Fruit fly (Drosophila melanogaster) whole organism, embryonic: ENCODE data around the gene dachs.

Experiments
- Ada2b ChIP-seq: fragments of 200-800 bp; sonication (Bioruptor generic); IDR thresholded peaks from 2 replicates; pipeline ENCODE4 v1.3.6; 2022; ENCODE audit warnings: missing biosample characterization, missing genetic modification characterization
- Aef1 ChIP-seq: fragments of 200-800 bp; sonication (Bioruptor generic); IDR thresholded peaks from 3 replicates; pipeline ENCODE4 v1.3.6; 2022; ENCODE audit warnings: missing biosample characterization, missing genetic modification characterization
- CG10209 ChIP-seq: fragments of 200-800 bp; sonication (Bioruptor generic); optimal IDR thresholded peaks from 3 replicates; lab custom pipeline; 2017; ENCODE audit warnings: missing biosample characterization, mild to moderate bottlenecking, missing genetic modification characterization, missing genetic modification reagents
- CG10321 ChIP-seq: fragments of 200-800 bp; sonication (Bioruptor generic); IDR thresholded peaks from 2 replicates; pipeline ENCODE4 v1.3.6; 2022; ENCODE audit warnings: missing biosample characterization, missing genetic modification characterization
- CG11093 ChIP-seq: fragments of 200-800 bp; sonication (Bioruptor generic); IDR thresholded peaks from 3 replicates; pipeline ENCODE4 v1.3.6; 2022; ENCODE audit warnings: missing biosample characterization, missing genetic modification characterization
- CG12155 ChIP-seq: fragments of 200-800 bp; sonication (Bioruptor generic); optimal IDR thresholded peaks from 3 replicates; lab custom pipeline; 2016; ENCODE audit warnings: missing biosample characterization, missing genetic modification characterization
- CG18599 ChIP-seq: fragments of 200-800 bp; sonication (Bioruptor generic); optimal IDR thresholded peaks from 3 replicates; lab custom pipeline; 2017; ENCODE audit warnings: missing biosample characterization, missing genetic modification characterization, mild to moderate bottlenecking, moderate library complexity, missing genetic modification reagents
- CG30431 ChIP-seq: fragments of 200-800 bp; sonication (Bioruptor generic); optimal IDR thresholded peaks from 2 replicates; lab custom pipeline; 2017; ENCODE audit warnings: missing biosample characterization, missing genetic modification characterization
- CG3407 ChIP-seq: fragments of 200-800 bp; sonication (Bioruptor generic); optimal IDR thresholded peaks from 2 replicates; lab custom pipeline; 2018; ENCODE audit warnings: missing biosample characterization, mild to moderate bottlenecking, missing genetic modification characterization
- CG3838 ChIP-seq: fragments of 200-800 bp; sonication (Bioruptor generic); optimal IDR thresholded peaks from 3 replicates; lab custom pipeline; 2016; ENCODE audit warnings: missing biosample characterization, missing genetic modification characterization
- CG3995 ChIP-seq: fragments of 200-800 bp; sonication (Bioruptor generic); optimal IDR thresholded peaks from 3 replicates; lab custom pipeline; 2016; ENCODE audit warnings: missing biosample characterization, missing genetic modification characterization
- CG4617 ChIP-seq: fragments of 200-800 bp; sonication (Bioruptor generic); optimal IDR thresholded peaks from 3 replicates; lab custom pipeline; 2016; ENCODE audit warnings: missing biosample characterization, missing genetic modification characterization, borderline replicate concordance
- CG7839 ChIP-seq: fragments of 200-800 bp; sonication (Bioruptor generic); optimal IDR thresholded peaks from 3 replicates; lab custom pipeline; 2018; ENCODE audit warnings: missing biosample characterization, mild to moderate bottlenecking, missing genetic modification characterization, moderate library complexity
- CG8281 ChIP-seq: fragments of 200-800 bp; sonication (Bioruptor generic); optimal IDR thresholded peaks from 2 replicates; lab custom pipeline; 2018; ENCODE audit warnings: missing biosample characterization, mild to moderate bottlenecking, missing genetic modification characterization, moderate library complexity
- Chrac-16 ChIP-seq: fragments of 200-800 bp; sonication (Bioruptor generic); optimal IDR thresholded peaks from 3 replicates; lab custom pipeline; 2016; ENCODE audit warnings: missing biosample characterization, missing genetic modification characterization
- CkIIα-i1 ChIP-seq: fragments of 200-800 bp; sonication (Bioruptor generic); IDR thresholded peaks from 2 replicates; pipeline ENCODE4 v1.3.6; 2022; ENCODE audit warnings: missing biosample characterization, missing genetic modification characterization
- D19B ChIP-seq: fragments of 200-800 bp; sonication (Bioruptor generic); optimal IDR thresholded peaks from 2 replicates; lab custom pipeline; 2017; ENCODE audit warnings: missing biosample characterization, mild to moderate bottlenecking, missing genetic modification characterization
- Dip2 ChIP-seq: fragments of 200-800 bp; sonication (Bioruptor generic); IDR thresholded peaks from 2 replicates; pipeline ENCODE4 v1.3.6; 2022; ENCODE audit warnings: missing biosample characterization, missing genetic modification characterization
- Dref ChIP-seq: fragments of 200-800 bp; sonication (Bioruptor generic); IDR thresholded peaks from 2 replicates; pipeline ENCODE4 v1.3.6; 2022; ENCODE audit warnings: missing biosample characterization, missing genetic modification characterization
- E2f2 ChIP-seq: fragments of 200-800 bp; sonication (Bioruptor generic); IDR thresholded peaks from 2 replicates; pipeline ENCODE4 v1.3.6; 2022; ENCODE audit warnings: missing biosample characterization, missing genetic modification characterization
- Eip74EF ChIP-seq, 2 experiments: fragments of 200-800 bp in 1 of 2; fragments of >200 bp in 1 of 2; sonication (Bioruptor generic) in 1 of 2; optimal IDR thresholded peaks; 2 replicates each; lab custom pipeline; 2017 to 2019; ENCODE audit warnings: missing biosample characterization in 2 of 2, missing genetic modification characterization in 2 of 2, mild to moderate bottlenecking in 1 of 2, moderate library complexity in 1 of 2
- Ets65A ChIP-seq: fragments of 200-800 bp; sonication (Bioruptor generic); peaks from one replicate; lab custom pipeline; 2016; ENCODE audit warnings: missing biosample characterization, missing genetic modification characterization
- Fer3 ChIP-seq: fragments of 200-800 bp; sonication (Bioruptor generic); optimal IDR thresholded peaks from 2 replicates; lab custom pipeline; 2018; ENCODE audit warnings: missing biosample characterization, mild to moderate bottlenecking, missing genetic modification characterization, moderate library complexity
- Gug ChIP-seq: fragments of 200-800 bp; sonication (Bioruptor generic); IDR thresholded peaks from 4 replicates; pipeline ENCODE4 v1.3.6; 2022; ENCODE audit warnings: missing biosample characterization, missing genetic modification characterization
- HmgD ChIP-seq: fragments of 200-800 bp; sonication (Bioruptor generic); optimal IDR thresholded peaks from 3 replicates; lab custom pipeline; 2016; ENCODE audit warnings: missing biosample characterization, missing genetic modification characterization
- Hr51 ChIP-seq, 2 experiments: fragments of 200-800 bp; sonication (Bioruptor generic); optimal IDR thresholded peaks; 2 replicates in 1 of 2; 3 replicates in 1 of 2; lab custom pipeline; 2016 to 2018; ENCODE audit warnings: missing biosample characterization in 2 of 2, missing genetic modification characterization in 2 of 2, mild to moderate bottlenecking in 1 of 2, moderate library complexity in 1 of 2
- Med ChIP-seq: fragments of 200-800 bp; sonication (Bioruptor generic); peaks from one replicate; lab custom pipeline; 2016; ENCODE audit warnings: missing biosample characterization, missing genetic modification characterization, mild to moderate bottlenecking, inconsistent platforms, moderate library complexity
- NC2α ChIP-seq: fragments of 200-800 bp; sonication (Bioruptor generic); optimal IDR thresholded peaks from 2 replicates; lab custom pipeline; 2016; ENCODE audit warnings: missing biosample characterization, missing genetic modification characterization
- Poxn ChIP-seq: fragments of 200-800 bp; sonication (Bioruptor generic); IDR thresholded peaks from 2 replicates; pipeline ENCODE4 v1.3.6; 2022; ENCODE audit warnings: missing biosample characterization, missing genetic modification characterization
- Stat92E ChIP-seq, 3 experiments: fragments of >200 bp in 2 of 3; fragments of 200-800 bp in 1 of 3; sonication (Bioruptor generic) in 1 of 3; optimal IDR thresholded peaks; 2 replicates each; lab custom pipeline; 2017 to 2019; ENCODE audit warnings: missing biosample characterization in 3 of 3, missing genetic modification characterization in 3 of 3, mild to moderate bottlenecking in 1 of 3, moderate library complexity in 1 of 3
- Tbp ChIP-seq: fragments of >200 bp; optimal IDR thresholded peaks from 2 replicates; lab custom pipeline; 2018; ENCODE audit warnings: missing biosample characterization, missing genetic modification characterization
- cas ChIP-seq: fragments of 200-800 bp; sonication (Bioruptor generic); IDR thresholded peaks from 2 replicates; pipeline ENCODE4 v1.3.6; 2022; ENCODE audit warnings: missing biosample characterization, missing genetic modification characterization
- corto ChIP-seq: fragments of 200-800 bp; sonication (Bioruptor generic); optimal IDR thresholded peaks from 2 replicates; lab custom pipeline; 2016; ENCODE audit warnings: missing biosample characterization, mild to moderate bottlenecking, missing genetic modification characterization, moderate library complexity
- cwo ChIP-seq: fragments of 200-800 bp; sonication (Bioruptor generic); optimal IDR thresholded peaks from 3 replicates; lab custom pipeline; 2017; ENCODE audit warnings: missing biosample characterization, missing genetic modification characterization, mild to moderate bottlenecking, moderate library complexity, missing genetic modification reagents
- disco-r ChIP-seq: fragments of 200-800 bp; sonication (Bioruptor generic); optimal IDR thresholded peaks from 2 replicates; lab custom pipeline; 2016; ENCODE audit warnings: missing biosample characterization, missing genetic modification characterization
- eve ChIP-seq, 2 experiments: fragments of >200 bp; optimal IDR thresholded peaks; 2 replicates each; lab custom pipeline; 2017; ENCODE audit warnings: missing biosample characterization in 2 of 2, missing genetic modification characterization in 2 of 2
- eyg ChIP-seq: fragments of 200-800 bp; sonication (Bioruptor generic); optimal IDR thresholded peaks from 3 replicates; lab custom pipeline; 2016; ENCODE audit warnings: missing biosample characterization, missing genetic modification characterization
- fu2 ChIP-seq: fragments of 200-800 bp; sonication (Bioruptor generic); optimal IDR thresholded peaks from 2 replicates; lab custom pipeline; 2016; ENCODE audit warnings: missing biosample characterization, missing genetic modification characterization
- gem ChIP-seq: fragments of 200-800 bp; sonication (Bioruptor generic); optimal IDR thresholded peaks from 2 replicates; lab custom pipeline; 2019; ENCODE audit warnings: missing biosample characterization, mild to moderate bottlenecking, missing genetic modification characterization, moderate library complexity
- gro ChIP-seq: fragments of 200-800 bp; sonication (Bioruptor generic); optimal IDR thresholded peaks from 2 replicates; lab custom pipeline; 2016; ENCODE audit warnings: missing biosample characterization, missing genetic modification characterization
- gt ChIP-seq: fragments of 200-800 bp; sonication (Bioruptor generic); IDR thresholded peaks from 2 replicates; pipeline ENCODE4 v1.3.6; 2022; ENCODE audit warnings: missing biosample characterization, missing genetic modification characterization
- lmd ChIP-seq: fragments of 200-800 bp; sonication (Bioruptor generic); IDR thresholded peaks from 2 replicates; pipeline ENCODE4 v1.3.6; 2022; ENCODE audit warnings: missing biosample characterization, missing genetic modification characterization
- nerfin-1 ChIP-seq: fragments of 200-800 bp; sonication (Bioruptor generic); optimal IDR thresholded peaks from 3 replicates; lab custom pipeline; 2019; ENCODE audit warnings: missing biosample characterization, mild to moderate bottlenecking, missing genetic modification characterization, moderate library complexity
- nmo ChIP-seq: fragments of 200-800 bp; sonication (Bioruptor generic); optimal IDR thresholded peaks from 2 replicates; lab custom pipeline; 2018; ENCODE audit warnings: missing biosample characterization, mild to moderate bottlenecking, missing genetic modification characterization, moderate library complexity
- prd ChIP-seq, 3 experiments: fragments of >200 bp in 2 of 3; fragments of 200-800 bp in 1 of 3; sonication (Bioruptor generic) in 1 of 3; optimal IDR thresholded peaks in 2 of 3; IDR thresholded peaks in 1 of 3; 2 replicates in 2 of 3; 3 replicates in 1 of 3; pipeline versions ENCODE4 v1.3.6 to Lab custom; 2017 to 2022; ENCODE audit warnings: missing biosample characterization in 1 of 3, missing genetic modification characterization in 1 of 3
- rib ChIP-seq: fragments of 200-800 bp; sonication (Bioruptor generic); IDR thresholded peaks from 2 replicates; pipeline ENCODE4 v1.3.6; 2022; ENCODE audit warnings: missing biosample characterization, missing genetic modification characterization
- sim ChIP-seq: fragments of 200-800 bp; sonication (Bioruptor generic); IDR thresholded peaks from 2 replicates; pipeline ENCODE4 v1.3.6; 2022; ENCODE audit warnings: missing biosample characterization, missing genetic modification characterization
- tin ChIP-seq: fragments of 200-800 bp; sonication (Bioruptor generic); optimal IDR thresholded peaks from 3 replicates; lab custom pipeline; 2016; ENCODE audit warnings: missing biosample characterization, missing genetic modification characterization
- vnd ChIP-seq: fragments of 200-800 bp; sonication (Bioruptor generic); IDR thresholded peaks from 3 replicates; pipeline ENCODE4 v1.3.6; 2022; ENCODE audit warnings: missing biosample characterization, missing genetic modification characterization; ENCODE audit not compliant: partially characterized antibody
- zen2 ChIP-seq: fragments of 200-800 bp; sonication (Bioruptor generic); IDR thresholded peaks from 3 replicates; pipeline ENCODE4 v1.3.6; 2022; ENCODE audit warnings: missing biosample characterization, missing genetic modification characterization; ENCODE audit not compliant: partially characterized antibody
- zfh2 ChIP-seq: fragments of 200-800 bp; sonication (Bioruptor generic); optimal IDR thresholded peaks from 2 replicates; lab custom pipeline; 2016; ENCODE audit warnings: missing biosample characterization, missing genetic modification characterization

The dachs gene

DNA sequence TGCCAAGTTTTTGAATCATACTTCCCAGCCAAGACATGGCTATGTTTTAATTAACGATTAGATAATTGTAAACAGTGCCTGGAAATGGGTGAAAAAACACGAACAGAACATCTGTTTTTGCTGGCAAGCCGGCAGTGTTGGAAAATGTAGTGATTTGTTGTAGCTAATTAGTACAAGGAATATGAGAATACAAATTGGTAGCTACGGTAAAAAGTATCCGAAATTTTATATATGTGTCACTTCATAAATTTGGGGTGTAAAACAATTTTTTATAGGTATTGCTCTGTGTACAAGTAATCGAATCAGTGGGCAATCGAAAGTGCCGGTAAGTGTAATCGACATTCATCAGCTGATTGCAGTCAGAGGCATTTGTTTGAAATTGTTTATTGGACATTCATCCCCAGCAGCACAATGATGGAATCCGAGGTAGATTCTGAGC, 50.7 kb downstream of the dachs start, which contains the start of the genes mRpL51 and Uba4 (continued):
- TF ChIP-seq CG7839 (peak; percentile 3), nerfin-1 (tag; lab: Kevin White, UChicago) (peak; percentile 79), Gug (no peak), prd (optimal IDR thresholded peaks at IDR 0.05; lab: Kevin White, UChicago) (no peak), prd (GFP tag; IDR thresholded peaks at IDR 0.05; lab: Robert Waterston, UW) (no peak), E2f2 (peak; percentile 69), cas (GFP tag; lab: Robert Waterston, UW) (no peak), Fer3 (tag; lab: Kevin White, UChicago) (peak; percentile 1), Stat92E (GFP tag; optimal IDR thresholded peaks at IDR 0.05; lab: Kevin White, UChicago) (no peak), lmd (GFP tag; lab: Robert Waterston, UW) (no peak), vnd (peak; percentile 48; the same call in 1 of the 3 replicates), cwo (no peak), Poxn (GFP tag; lab: Robert Waterston, UW) (no peak), CG8281 (tag; lab: Kevin White, UChicago) (no peak), fu2 (GFP tag; lab: Kevin White, UChicago) (peak; percentile 34), Aef1 (no peak), CkIIα-i1 (GFP tag; lab: Robert Waterston, UW) (no peak), HmgD (GFP tag; lab: Kevin White, UChicago) (no peak), gem (tag; lab: Kevin White, UChicago) (no peak), gro (GFP tag; lab: Kevin White, UChicago) (no peak), tin (GFP tag; lab: Kevin White, UChicago) (peak; percentile 45), Hr51 (GFP tag; optimal IDR thresholded peaks at IDR 0.05; lab: Kevin White, UChicago) (peak in 1 of 2 experiments; percentile 10), zen2 (GFP tag; lab: Robert Waterston, UW) (peak; percentile 72; the same call in 2 of the 3 replicates), CG3407 (GFP tag; lab: Kevin White, UChicago) (no peak), sim (GFP tag; lab: Robert Waterston, UW) (no peak), disco-r (GFP tag; lab: Kevin White, UChicago) (no peak), CG10209 (GFP tag; lab: Kevin White, UChicago) (no peak), eyg (GFP tag; lab: Kevin White, UChicago) (no peak), rib (no peak), Dref (GFP tag; lab: Robert Waterston, UW) (peak; percentile 62), Dip2 (GFP tag; lab: Robert Waterston, UW) (no peak), gt (no peak), Ets65A (GFP tag; lab: Kevin White, UChicago) (no peak), D19B (GFP tag; lab: Kevin White, UChicago) (no peak), CG11093 (GFP tag; lab: Robert Waterston, UW) (no peak), nmo (GFP tag; lab: Kevin White, UChicago) (peak; percentile 30), Ada2b (no peak), Chrac-16 (GFP tag; lab: Kevin White, UChicago) (peak; percentile 44), NC2α (GFP tag; lab: Kevin White, UChicago) (no peak), CG3995 (GFP tag; lab: Kevin White, UChicago) (peak; percentile 79), CG10321 (GFP tag; lab: Robert Waterston, UW) (no peak), eve (GFP tag; optimal IDR thresholded peaks at IDR 0.05; lab: Kevin White, UChicago) (no peak), Eip74EF (GFP tag; optimal IDR thresholded peaks at IDR 0.05; lab: Kevin White, UChicago) (no peak), Tbp (no peak), CG12155 (GFP tag; lab: Kevin White, UChicago) (peak; percentile 26), CG4617 (GFP tag; lab: Kevin White, UChicago) (peak; percentile 28), zfh2 (GFP tag; lab: Kevin White, UChicago) (peak; percentile 56), CG18599 (peak; percentile 67), CG3838 (no peak), corto (GFP tag; lab: Kevin White, UChicago) (no peak), CG30431 (GFP tag; lab: Kevin White, UChicago) (no peak), Med (GFP tag; lab: Kevin White, UChicago) (peak; percentile 96)
